Fruit fly (Drosophila melanogaster) whole organism, pupa: ENCODE results near the gene CG31821.

Experiments used
- CG32121 ChIP-seq: fragments of 200-800 bp; sonication (Bioruptor generic); IDR thresholded peaks from 2 replicates; pipeline ENCODE4 v1.3.6; 2022; ENCODE audit warnings: missing biosample characterization, missing genetic modification characterization
- CG34367 ChIP-seq: fragments of 200-800 bp; sonication (Bioruptor generic); optimal IDR thresholded peaks from 2 replicates; lab custom pipeline; 2018; ENCODE audit warnings: missing biosample characterization, mild to moderate bottlenecking, missing genetic modification characterization

DNA sequence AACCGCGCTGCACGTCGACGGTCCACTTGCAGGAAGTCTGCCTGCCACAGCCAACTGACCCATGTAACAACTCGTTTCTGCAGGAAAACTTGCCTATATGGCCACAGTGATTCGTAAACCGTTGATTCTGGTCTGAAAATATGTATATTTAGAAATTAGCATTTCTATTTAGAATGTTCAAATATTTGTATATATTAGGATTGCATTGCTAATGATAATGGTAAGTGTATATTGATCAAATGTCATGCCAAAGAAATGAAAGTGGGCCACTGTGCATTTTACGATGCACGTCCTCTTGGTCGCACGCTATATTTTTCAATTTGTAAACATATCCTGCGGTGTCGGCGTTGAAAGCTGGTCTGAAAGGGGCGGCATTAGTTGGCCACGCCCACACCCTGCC lies 16.0 kb downstream of the CG31821 start:
- TF ChIP-seq CG34367, result peak; percentile 48
- no peak for TF ChIP-seq CG32121 (GFP tag; lab: Robert Waterston, UW)
